Fruit fly (Drosophila melanogaster): ENCODE results near the gene tws.

DNA sequence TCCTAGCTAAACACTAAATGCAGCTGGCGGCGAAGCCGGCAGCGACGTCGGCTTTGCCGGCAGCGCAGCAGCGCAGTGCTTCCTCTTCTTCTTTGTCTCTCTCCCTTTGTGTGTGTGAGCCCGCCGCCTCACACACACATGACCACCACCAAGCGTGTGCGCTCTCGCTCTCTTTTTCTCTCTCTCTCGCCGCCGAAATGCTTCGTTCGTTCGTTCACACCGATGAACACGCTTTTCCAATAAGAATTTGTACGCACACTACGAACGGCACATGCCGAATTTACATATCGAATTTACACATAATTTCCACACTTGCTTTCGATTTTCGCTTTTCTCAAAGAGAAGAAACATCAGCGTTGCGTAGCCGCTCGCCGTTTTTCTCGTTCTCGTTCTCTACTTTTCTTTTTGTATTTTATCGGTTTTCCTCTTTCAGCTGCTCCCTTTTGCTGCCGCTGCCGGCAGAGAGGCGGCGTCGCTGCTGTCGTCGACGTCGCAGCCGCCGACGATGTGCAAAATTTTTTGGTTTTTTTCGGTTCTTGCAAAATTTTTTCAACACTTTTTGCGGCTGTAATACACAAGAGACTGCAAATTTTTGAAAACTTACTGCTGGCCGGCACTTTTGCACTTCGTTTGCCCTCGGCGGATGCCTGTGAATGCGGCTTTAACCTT is 30.2 kb downstream of the tws start:
- no peak for TF ChIP-seq CG11617 (GFP tag; optimal IDR thresholded peaks at IDR 0.05)
- no peak for TF ChIP-seq Mnt (GFP tag; optimal IDR thresholded peaks at IDR 0.05)

All from whole organism, adult.